Worm (Caenorhabditis elegans) whole organism, late embryonic: ENCODE results near the gene inx-9.
A peak's percentile ranks its signal among the peaks of the same experiment; 100 is the strongest.

Source experiments
- C38D4.7 ChIP-seq: fragments of 200-800 bp; sonication (Bioruptor generic); optimal IDR thresholded peaks from 2 replicates; lab custom pipeline; 2018; ENCODE audit warnings: mild to moderate bottlenecking, missing genetic modification characterization, moderate library complexity, missing compliant biosample characterization
- F13H6.1 ChIP-seq: sonication (generic microtip); optimal IDR thresholded peaks from 2 replicates; lab custom pipeline; 2016; ENCODE audit warnings: missing genetic modification characterization, missing compliant biosample characterization
- K02D7.2 ChIP-seq: sonication (generic microtip); optimal IDR thresholded peaks from 2 replicates; lab custom pipeline; 2017; ENCODE audit warnings: mild to moderate bottlenecking, missing genetic modification characterization, missing compliant biosample characterization
- T23F11.4 ChIP-seq: fragments of 200-800 bp; sonication (Bioruptor generic); optimal IDR thresholded peaks from 2 replicates; lab custom pipeline; 2018; ENCODE audit warnings: mild to moderate bottlenecking, missing genetic modification characterization, missing compliant biosample characterization
- ahr-1 ChIP-seq: sonication (generic microtip); optimal IDR thresholded peaks from 2 replicates; lab custom pipeline; 2016; ENCODE audit warnings: missing genetic modification characterization, missing compliant biosample characterization
- ceh-14 ChIP-seq: sonication (generic microtip); optimal IDR thresholded peaks from 2 replicates; lab custom pipeline; 2016; ENCODE audit warnings: missing genotype, missing genetic modification characterization, missing compliant biosample characterization
- ceh-19 ChIP-seq: fragments of 200-800 bp; sonication (Bioruptor generic); optimal IDR thresholded peaks from 2 replicates; lab custom pipeline; 2018; ENCODE audit warnings: mild to moderate bottlenecking, missing genetic modification characterization, missing compliant biosample characterization
- ceh-2 ChIP-seq: sonication (generic microtip); optimal IDR thresholded peaks from 2 replicates; lab custom pipeline; 2016; ENCODE audit warnings: missing genotype, missing genetic modification characterization, missing compliant biosample characterization
- ceh-22 ChIP-seq: sonication (generic microtip); optimal IDR thresholded peaks from 2 replicates; lab custom pipeline; 2017; ENCODE audit warnings: missing biosample characterization, missing genetic modification characterization
- ceh-30 ChIP-seq: fragments of 150-350 bp; optimal IDR thresholded peaks from 2 replicates; lab custom pipeline; 2014; ENCODE audit warnings: missing biosample characterization, missing genetic modification characterization
- ceh-34 ChIP-seq: sonication (generic microtip); optimal IDR thresholded peaks from 2 replicates; lab custom pipeline; 2016; ENCODE audit warnings: mild to moderate bottlenecking, missing genetic modification characterization, missing compliant biosample characterization
- ceh-45 ChIP-seq: fragments of 200-800 bp; sonication (Bioruptor generic); IDR thresholded peaks from 2 replicates; pipeline ENCODE4 v1.3.6; 2022; ENCODE audit warnings: missing genetic modification reagents, missing genetic modification characterization, missing compliant biosample characterization
- ceh-48 ChIP-seq: sonication (generic microtip); optimal IDR thresholded peaks from 2 replicates; lab custom pipeline; 2016; ENCODE audit warnings: missing genetic modification characterization, inconsistent platforms, missing compliant biosample characterization
- ceh-9 ChIP-seq: sonication (generic microtip); optimal IDR thresholded peaks from 2 replicates; lab custom pipeline; 2016; ENCODE audit warnings: mild to moderate bottlenecking, missing genetic modification characterization, inconsistent platforms, missing compliant biosample characterization
- che-1 ChIP-seq: sonication (generic microtip); optimal IDR thresholded peaks from 2 replicates; lab custom pipeline; 2016; ENCODE audit warnings: mild to moderate bottlenecking, missing genetic modification characterization, missing compliant biosample characterization
- dmd-4 ChIP-seq: sonication (generic microtip); optimal IDR thresholded peaks from 2 replicates; lab custom pipeline; 2016; ENCODE audit warnings: borderline replicate concordance, missing genetic modification characterization, missing compliant biosample characterization
- dve-1 ChIP-seq: sonication (generic microtip); optimal IDR thresholded peaks from 2 replicates; lab custom pipeline; 2017; ENCODE audit warnings: antibody characterized with exemption, mild to moderate bottlenecking, missing genetic modification characterization, missing compliant biosample characterization
- elt-2 ChIP-seq: sonication (generic microtip); optimal IDR thresholded peaks from 2 replicates; lab custom pipeline; 2016; ENCODE audit warnings: missing genetic modification reagents, missing genetic modification characterization, missing compliant biosample characterization
- ets-4 ChIP-seq: sonication (generic microtip); optimal IDR thresholded peaks from 2 replicates; lab custom pipeline; 2016; ENCODE audit warnings: missing genetic modification characterization, missing compliant biosample characterization
- eyg-1 ChIP-seq: sonication (generic microtip); optimal IDR thresholded peaks from 2 replicates; lab custom pipeline; 2016; ENCODE audit warnings: missing genotype, missing genetic modification characterization, missing compliant biosample characterization
- fkh-10 ChIP-seq: fragments of 150-350 bp; optimal IDR thresholded peaks from 2 replicates; lab custom pipeline; 2014; ENCODE audit warnings: missing biosample characterization, missing genetic modification reagents, missing genetic modification characterization
- fkh-6 ChIP-seq: sonication (generic microtip); optimal IDR thresholded peaks from 2 replicates; lab custom pipeline; 2016; ENCODE audit warnings: missing genetic modification characterization, missing compliant biosample characterization
- gmeb-2 ChIP-seq: sonication (generic microtip); optimal IDR thresholded peaks from 2 replicates; lab custom pipeline; 2016; ENCODE audit warnings: missing genetic modification characterization, inconsistent platforms, missing compliant biosample characterization
- hlh-13 ChIP-seq: fragments of 200-800 bp; sonication (Bioruptor generic); optimal IDR thresholded peaks from 2 replicates; lab custom pipeline; 2018; ENCODE audit warnings: mild to moderate bottlenecking, missing genetic modification characterization, missing compliant biosample characterization
- hlh-30 ChIP-seq: sonication (generic microtip); optimal IDR thresholded peaks from 2 replicates; lab custom pipeline; 2017; ENCODE audit warnings: antibody characterized with exemption, missing genetic modification characterization, missing compliant biosample characterization; ENCODE audit not compliant: insufficient read depth
- hlh-6 ChIP-seq: sonication (generic microtip); optimal IDR thresholded peaks from 2 replicates; lab custom pipeline; 2016; ENCODE audit warnings: missing genotype, missing genetic modification characterization, missing compliant biosample characterization
- lim-6 ChIP-seq: sonication (generic microtip); optimal IDR thresholded peaks from 2 replicates; lab custom pipeline; 2016; ENCODE audit warnings: missing genetic modification characterization, missing compliant biosample characterization
- nfya-1 ChIP-seq: sonication (generic microtip); optimal IDR thresholded peaks from 2 replicates; lab custom pipeline; 2017; ENCODE audit warnings: missing genetic modification characterization, mild to moderate bottlenecking, missing compliant biosample characterization, antibody characterized with exemption, moderate library complexity
- pat-9 ChIP-seq: fragments of 200-800 bp; sonication (Bioruptor generic); optimal IDR thresholded peaks from 2 replicates; lab custom pipeline; 2018; ENCODE audit warnings: mild to moderate bottlenecking, missing genetic modification characterization, moderate library complexity, missing compliant biosample characterization
- pha-4 ChIP-seq: fragments of 150-350 bp; optimal IDR thresholded peaks from 2 replicates; lab custom pipeline; 2018; ENCODE audit warnings: missing biosample characterization, missing genetic modification reagents, missing genetic modification characterization
- pqm-1 ChIP-seq: sonication (generic microtip); optimal IDR thresholded peaks from 2 replicates; lab custom pipeline; 2016; ENCODE audit warnings: missing genetic modification characterization, missing compliant biosample characterization
- sdc-2 ChIP-seq: sonication (generic microtip); optimal IDR thresholded peaks from 2 replicates; lab custom pipeline; 2016; ENCODE audit warnings: missing genotype, missing genetic modification characterization, missing compliant biosample characterization
- sox-2 ChIP-seq: fragments of 200-800 bp; sonication (Bioruptor generic); IDR thresholded peaks from 2 replicates; pipeline ENCODE4 v1.3.6; 2022; ENCODE audit warnings: missing genetic modification reagents, missing genetic modification characterization, missing compliant biosample characterization
- sox-4 ChIP-seq: sonication (generic microtip); optimal IDR thresholded peaks from 2 replicates; lab custom pipeline; 2017; ENCODE audit warnings: mild to moderate bottlenecking, missing genetic modification characterization, inconsistent platforms, missing compliant biosample characterization
- tbx-2 ChIP-seq: sonication (generic microtip); optimal IDR thresholded peaks from 2 replicates; lab custom pipeline; 2016; ENCODE audit warnings: missing genetic modification characterization, missing compliant biosample characterization
- tbx-7 ChIP-seq: sonication (generic microtip); optimal IDR thresholded peaks from 2 replicates; lab custom pipeline; 2016; ENCODE audit warnings: missing genotype, missing genetic modification characterization, missing compliant biosample characterization
- unc-42 ChIP-seq: sonication (generic microtip); optimal IDR thresholded peaks from 2 replicates; lab custom pipeline; 2016; ENCODE audit warnings: missing genotype, missing genetic modification characterization, missing compliant biosample characterization
- unc-86 ChIP-seq: sonication (generic microtip); optimal IDR thresholded peaks from 2 replicates; lab custom pipeline; 2016; ENCODE audit warnings: missing genetic modification characterization, missing compliant biosample characterization
- zip-5 ChIP-seq: sonication (generic microtip); optimal IDR thresholded peaks from 2 replicates; lab custom pipeline; 2016; ENCODE audit warnings: missing genetic modification characterization, missing compliant biosample characterization

Gene inx-9

DNA sequence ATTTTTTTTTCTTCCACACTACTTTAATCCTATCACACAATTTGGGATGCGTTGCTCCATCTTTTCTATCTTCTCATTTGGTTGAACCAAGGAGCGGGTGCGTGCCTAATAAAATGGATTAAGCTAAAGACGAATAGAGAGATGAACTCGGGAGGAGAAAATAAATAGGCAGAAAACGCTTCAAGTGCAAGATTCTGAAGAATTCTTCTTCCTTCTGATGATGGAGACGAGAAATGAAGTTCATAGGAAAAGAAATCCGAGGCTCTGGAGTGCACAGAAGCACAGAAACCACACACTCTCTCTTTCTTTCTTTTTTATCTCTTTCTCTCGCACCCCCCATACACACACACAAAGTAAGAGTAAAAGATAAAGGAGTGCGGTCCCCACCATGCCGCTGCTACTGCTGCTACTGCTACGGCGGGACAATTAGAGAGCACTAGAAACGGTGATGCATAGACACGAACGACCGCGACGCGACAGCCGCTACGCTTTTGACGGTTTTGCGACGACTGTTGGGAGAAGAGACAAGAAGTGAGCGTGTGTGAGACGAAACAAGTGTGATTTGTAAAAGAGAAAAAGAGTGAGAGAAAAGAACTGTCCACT, 16.0 kb downstream of the inx-9 start (continued):
- TF ChIP-seq eyg-1 (tag; lab: Kevin White, UChicago) (no peak), nfya-1 (tag; lab: Kevin White, UChicago) (peak; percentile 81), pqm-1 (tag; lab: Kevin White, UChicago) (peak; percentile 44), C38D4.7 (GFP tag; lab: Kevin White, UChicago) (no peak), ceh-45 (no peak), ceh-19 (GFP tag; lab: Kevin White, UChicago) (peak; percentile 73), ets-4 (tag; lab: Kevin White, UChicago) (no peak), che-1 (tag; lab: Kevin White, UChicago) (no peak), ceh-22 (no peak), T23F11.4 (no peak), ceh-30 (tag; lab: Kevin White, UChicago) (no peak), hlh-30 (tag; lab: Kevin White, UChicago) (no peak), pat-9 (tag; lab: Kevin White, UChicago) (no peak), hlh-6 (tag; lab: Kevin White, UChicago) (peak; percentile 24), fkh-6 (no peak)

DNA sequence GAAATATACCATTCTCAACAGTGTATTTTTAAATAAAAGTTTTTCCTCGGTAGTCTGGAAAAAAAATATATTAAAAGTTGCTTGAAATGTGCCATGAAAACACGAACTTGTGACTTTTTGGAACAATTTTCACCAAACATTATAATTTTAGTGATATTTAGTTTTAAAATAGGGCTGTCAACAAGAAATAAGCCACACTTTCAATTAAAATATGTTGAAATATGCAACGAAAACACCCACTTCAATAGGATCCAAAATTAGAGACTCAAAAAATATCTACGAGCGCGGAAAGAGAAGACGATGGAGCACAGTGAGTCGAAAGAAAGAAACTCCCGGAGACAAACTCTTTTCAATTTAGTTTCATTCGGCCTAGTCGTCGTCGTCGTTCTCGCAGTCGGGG, 17.3 kb downstream of the inx-9 start, which contains the start of gene ZK792.12:
TSS of gene ZK792.12 (plus strand) at position 301 of the 400 bp plus-strand sequence.
- TF ChIP-seq lim-6 (tag; lab: Kevin White, UChicago), result no peak

ce11 chrIV:11694143-11694542, 18.0 kb downstream of the inx-9 start, which contains the start of gene ZK792.7:
Gene ZK792.7, plus strand, starts transcription at chrIV:11694443.
- TF ChIP-seq eyg-1 (tag; lab: Kevin White, UChicago) (no peak), elt-2 (tag; lab: Kevin White, UChicago) (no peak), ceh-48 (peak; percentile 68)

DNA sequence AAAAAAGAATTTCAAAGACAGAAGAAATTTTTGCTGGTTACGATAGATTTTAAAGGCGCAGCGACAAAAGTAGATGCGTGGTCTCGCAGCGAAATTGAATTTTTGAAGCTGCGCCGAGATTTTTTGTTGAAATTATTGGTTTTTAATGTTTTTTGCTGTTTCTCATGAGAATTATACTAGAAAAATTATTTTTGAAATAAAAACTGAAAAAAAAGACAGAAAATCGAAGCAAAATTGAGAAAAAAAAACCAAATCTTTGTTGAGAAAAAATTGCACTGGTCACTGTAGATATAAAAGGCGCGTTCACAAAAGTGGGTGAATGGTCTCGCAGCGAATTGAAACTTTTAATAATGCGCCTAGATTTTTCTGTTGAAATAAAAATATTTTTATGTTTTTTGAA, 19.5 kb downstream of the inx-9 start:
- TF ChIP-seq ceh-48, result no peak
- no peak for TF ChIP-seq sdc-2 (tag; lab: Kevin White, UChicago)
- no peak for TF ChIP-seq sox-2 (GFP tag; lab: Robert Waterston, UW)
- no peak for TF ChIP-seq ceh-9 (tag; lab: Kevin White, UChicago)
- TF ChIP-seq F13H6.1 (tag; lab: Kevin White, UChicago), result no peak
- no peak for TF ChIP-seq zip-5
- TF ChIP-seq ceh-22, result no peak
- no peak for TF ChIP-seq hlh-30 (tag; lab: Kevin White, UChicago)
- TF ChIP-seq dmd-4 (tag; lab: Kevin White, UChicago), result no peak
- TF ChIP-seq tbx-2, result no peak
- TF ChIP-seq ceh-2 (tag; lab: Kevin White, UChicago), result no peak
- TF ChIP-seq fkh-6, result no peak
- TF ChIP-seq unc-42 (tag; lab: Kevin White, UChicago), result no peak
- no peak for TF ChIP-seq hlh-13
- no peak for TF ChIP-seq T23F11.4
- TF ChIP-seq tbx-7 (tag; lab: Kevin White, UChicago), result no peak

DNA sequence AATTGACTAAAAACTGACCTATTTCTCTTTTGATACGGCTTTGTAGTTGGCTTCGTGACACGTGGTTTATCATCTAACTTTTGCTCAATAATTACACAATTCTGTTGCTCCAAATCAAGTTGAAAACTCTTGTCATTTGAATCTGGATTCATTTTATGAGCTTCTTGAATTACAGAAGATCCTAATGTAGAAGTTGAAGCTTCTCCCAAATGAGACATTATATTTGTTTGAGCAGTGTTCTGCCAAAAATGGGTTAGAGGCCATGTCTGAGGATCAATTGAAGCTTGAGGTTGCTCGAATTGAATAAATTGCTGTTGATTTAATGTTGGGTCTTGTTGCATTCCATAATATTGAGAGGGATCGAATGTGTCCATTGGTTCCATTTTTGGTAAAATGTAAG, 21.4 kb downstream of the inx-9 start:
- TF ChIP-seq tbx-7 (tag; lab: Kevin White, UChicago) (no peak), elt-2 (tag; lab: Kevin White, UChicago) (no peak), eyg-1 (tag; lab: Kevin White, UChicago) (no peak), ceh-14 (tag; lab: Kevin White, UChicago) (no peak), unc-86 (tag; lab: Kevin White, UChicago) (no peak), pqm-1 (tag; lab: Kevin White, UChicago) (no peak), pha-4 (tag; lab: Kevin White, UChicago) (no peak), sox-4 (no peak), ceh-34 (tag; lab: Kevin White, UChicago) (no peak), dve-1 (tag; lab: Kevin White, UChicago) (no peak), gmeb-2 (tag; lab: Kevin White, UChicago) (no peak), ceh-9 (tag; lab: Kevin White, UChicago) (no peak), K02D7.2 (tag; lab: Kevin White, UChicago) (no peak), ceh-22 (no peak), fkh-10 (GFP tag; lab: Kevin White, UChicago) (no peak), ahr-1 (tag; lab: Kevin White, UChicago) (no peak), C38D4.7 (GFP tag; lab: Kevin White, UChicago) (no peak), tbx-2 (no peak), nfya-1 (tag; lab: Kevin White, UChicago) (no peak), ceh-30 (tag; lab: Kevin White, UChicago) (no peak)
